Worm (Caenorhabditis elegans): ENCODE data around the gene Y105C5A.1274.
"Not testable (repeated sequence)": the region's sequence is repeated elsewhere in the genome, so short reads cannot be mapped to it uniquely, and the experiment has no call there.

Y105C5A.1274 gene

DNA sequence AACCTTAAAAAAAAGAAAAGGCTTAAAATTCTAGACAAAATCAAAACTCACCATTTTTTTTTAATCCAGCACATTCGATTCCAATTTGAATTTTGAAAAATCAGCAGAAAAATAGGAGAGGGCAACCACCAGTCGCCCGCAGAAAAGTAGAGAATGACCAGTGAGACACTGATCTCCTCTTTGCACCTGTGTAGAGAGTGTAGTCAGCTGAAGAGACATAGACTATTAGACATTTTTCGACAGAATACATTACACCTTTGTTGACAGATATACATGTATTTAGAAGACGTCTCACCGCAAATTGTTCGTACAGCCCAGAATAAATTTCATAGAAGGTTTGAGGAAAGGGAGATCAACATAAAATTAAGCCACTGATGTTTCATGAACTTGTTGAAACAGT lies 13.7 kb downstream of the Y105C5A.1274 start:
- TF ChIP-seq nhr-21 (tag; optimal IDR thresholded peaks at IDR 0.05) (no peak), mbf-1 (tag; optimal IDR thresholded peaks at IDR 0.05) (no peak), ama-1 (optimal IDR thresholded peaks at IDR 0.05) (no peak), ztf-11 (tag; optimal IDR thresholded peaks at IDR 0.05) (no peak), lin-11 (tag; optimal IDR thresholded peaks at IDR 0.05) (no peak), R02D3.7 (tag; optimal IDR thresholded peaks at IDR 0.05) (no peak), elt-3 (tag; optimal IDR thresholded peaks at IDR 0.05) (no peak), skn-1 (tag; optimal IDR thresholded peaks at IDR 0.05) (no peak), nhr-10 (tag; optimal IDR thresholded peaks at IDR 0.05) (no peak), ZK546.5 (tag; optimal IDR thresholded peaks at IDR 0.05) (no peak), F13H6.1 (tag; optimal IDR thresholded peaks at IDR 0.05) (no peak), nhr-237 (tag; optimal IDR thresholded peaks at IDR 0.05) (no peak), sem-4 (tag; optimal IDR thresholded peaks at IDR 0.05) (no peak)

DNA sequence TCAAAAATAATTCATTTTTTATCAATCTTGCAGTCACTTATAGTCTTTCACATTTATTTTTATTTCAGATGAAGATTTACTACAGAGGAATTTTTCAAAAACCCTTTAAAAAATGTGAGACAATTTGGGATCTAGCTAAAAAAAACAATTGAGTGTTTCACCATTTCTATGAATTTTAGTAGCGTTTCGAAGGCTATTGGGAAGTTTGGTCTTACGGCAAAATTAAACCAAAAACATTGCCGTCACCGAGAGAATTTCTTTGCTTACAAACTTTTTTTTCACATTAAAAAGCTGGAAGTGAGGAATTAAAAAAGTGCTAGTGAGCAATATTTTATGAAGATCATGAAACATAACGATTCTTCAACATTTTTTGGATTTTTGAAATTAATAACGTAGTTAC lies 23.9 kb downstream of the Y105C5A.1274 start:
- TF ChIP-seq nhr-129 (tag; optimal IDR thresholded peaks at IDR 0.05): no peak
- TF ChIP-seq lin-39 (tag; optimal IDR thresholded peaks at IDR 0.05): no peak
- no peak for TF ChIP-seq nhr-25 (tag; optimal IDR thresholded peaks at IDR 0.05)
- TF ChIP-seq ceh-16 (tag; optimal IDR thresholded peaks at IDR 0.05): no peak
- no peak for TF ChIP-seq lin-11 (tag; optimal IDR thresholded peaks at IDR 0.05)
- TF ChIP-seq lsy-2 (tag; optimal IDR thresholded peaks at IDR 0.05): no peak
- no peak for TF ChIP-seq R02D3.7 (tag; optimal IDR thresholded peaks at IDR 0.05)
- no peak for TF ChIP-seq nhr-12 (tag; optimal IDR thresholded peaks at IDR 0.05)
- no peak for TF ChIP-seq zag-1 (tag; optimal IDR thresholded peaks at IDR 0.05)

DNA sequence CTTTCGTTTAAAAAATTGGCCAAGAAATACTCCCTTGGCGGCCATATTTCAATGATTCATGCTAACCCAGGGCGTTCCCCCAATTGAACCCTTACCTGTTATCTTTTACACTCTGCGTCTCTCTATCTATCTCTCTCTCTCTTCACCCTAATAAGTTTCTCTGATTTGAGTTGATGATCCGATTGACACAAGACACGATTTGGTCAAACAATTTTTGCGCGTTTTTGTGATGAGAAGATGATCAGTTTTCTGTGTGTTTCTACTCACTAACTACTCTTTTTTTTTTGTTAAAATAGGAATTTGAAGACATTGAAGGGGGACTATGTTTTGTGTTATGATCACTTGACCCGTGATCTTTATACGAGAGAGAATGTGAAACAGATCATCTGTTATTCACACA lies 38.5 kb downstream of the Y105C5A.1274 start:
- no peak for TF ChIP-seq ceh-16 (tag; optimal IDR thresholded peaks at IDR 0.05)
- no peak for TF ChIP-seq ztf-1 (GFP tag; conservative IDR thresholded peaks at IDR 0.05)
- TF ChIP-seq egl-27 (tag; optimal IDR thresholded peaks at IDR 0.05): no peak
- TF ChIP-seq zag-1 (tag; optimal IDR thresholded peaks at IDR 0.05): no peak
- no peak for TF ChIP-seq lin-13 (GFP tag; optimal IDR thresholded peaks at IDR 0.05)
- no peak for TF ChIP-seq Y55F3AM.14 (GFP tag; optimal IDR thresholded peaks at IDR 0.05)
- no peak for TF ChIP-seq ztf-11 (tag; optimal IDR thresholded peaks at IDR 0.05)
- peak; percentile 42 for TF ChIP-seq sma-3 (GFP tag; optimal IDR thresholded peaks at IDR 0.05)
- no peak for TF ChIP-seq nhr-10 (tag; optimal IDR thresholded peaks at IDR 0.05)
- TF ChIP-seq crh-2 (tag; optimal IDR thresholded peaks at IDR 0.05): no peak
- TF ChIP-seq fos-1 (tag; optimal IDR thresholded peaks at IDR 0.05): peak; percentile 37
- no peak for TF ChIP-seq ZK546.5 (tag; optimal IDR thresholded peaks at IDR 0.05)
- TF ChIP-seq unc-62 (GFP tag; optimal IDR thresholded peaks at IDR 0.05): no peak
- peak; percentile 34 for TF ChIP-seq blmp-1 (tag; optimal IDR thresholded peaks at IDR 0.05; ENCODE audit: insufficient read depth)
- TF ChIP-seq snpc-4 (tag; optimal IDR thresholded peaks at IDR 0.05): no peak
- TF ChIP-seq lin-39 (tag; optimal IDR thresholded peaks at IDR 0.05): no peak
- TF ChIP-seq skn-1 (tag; optimal IDR thresholded peaks at IDR 0.05): no peak
- TF ChIP-seq nhr-25 (tag; optimal IDR thresholded peaks at IDR 0.05): peak; percentile 37
- TF ChIP-seq unc-39 (tag; optimal IDR thresholded peaks at IDR 0.05): no peak

DNA sequence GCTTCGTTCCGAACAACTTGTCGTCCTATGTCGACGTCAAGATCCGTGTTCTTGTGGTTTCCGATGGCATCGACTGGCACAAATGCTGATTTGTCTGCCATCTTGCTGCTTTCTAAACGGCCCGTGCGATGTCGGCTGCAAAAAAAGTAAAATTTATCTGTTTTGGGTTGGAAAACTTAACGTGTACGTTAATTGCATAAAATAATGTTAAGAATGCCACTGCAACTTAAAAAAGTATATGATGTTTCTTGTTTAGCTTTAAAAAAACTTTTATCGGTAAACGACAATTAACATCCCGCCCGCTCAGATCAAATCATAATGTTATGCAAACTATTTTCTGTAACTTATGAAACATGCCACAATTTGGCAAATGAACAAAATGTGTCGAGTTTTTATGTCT lies 46.9 kb downstream of the Y105C5A.1274 start, which contains the start of gene Y105C5A.26:
Gene Y105C5A.26 (minus strand): TSS at position 101 of the 400 bp plus-strand sequence.
- TF ChIP-seq elt-3, nhr-21, lsy-2 (tag; optimal IDR thresholded peaks at IDR 0.05): not testable (repeated sequence)

DNA sequence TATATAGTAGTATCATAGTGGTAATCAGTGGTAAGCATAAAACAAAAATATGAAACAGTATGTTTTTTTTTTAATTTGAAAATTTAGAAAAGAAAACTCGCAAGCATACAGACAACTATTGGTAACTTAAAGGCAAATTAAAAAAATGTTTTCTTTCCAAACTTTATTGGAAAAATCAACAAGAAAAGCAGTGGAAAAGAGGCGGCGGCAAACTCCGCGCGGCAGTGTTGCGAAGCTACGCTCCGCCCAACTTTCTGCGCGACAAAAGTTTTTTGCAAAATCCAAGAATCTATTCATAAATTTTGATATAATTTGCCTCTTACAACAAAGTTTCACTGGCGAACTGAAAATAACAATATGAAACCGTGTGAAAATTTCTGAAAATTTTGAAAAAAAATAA lies 50.0 kb downstream of the Y105C5A.1274 start:
- no peak for TF ChIP-seq nhr-12 (tag; optimal IDR thresholded peaks at IDR 0.05)
- TF ChIP-seq lin-11 (tag; optimal IDR thresholded peaks at IDR 0.05): no peak
- TF ChIP-seq unc-62 (GFP tag; optimal IDR thresholded peaks at IDR 0.05): no peak
- no peak for TF ChIP-seq blmp-1 (tag; optimal IDR thresholded peaks at IDR 0.05; ENCODE audit: insufficient read depth)
- TF ChIP-seq mdl-1 (tag; optimal IDR thresholded peaks at IDR 0.05): no peak

Data from whole organism, L2 larva.